Worm (Caenorhabditis elegans) whole organism, mixed stage, embryonic: ENCODE data around the gene ops-1.

ENCODE experiments used
- M03D4.4 ChIP-seq: sonication (generic microtip); optimal IDR thresholded peaks from 2 replicates; lab custom pipeline; 2017; ENCODE audit warnings: mild to moderate bottlenecking, missing genetic modification characterization, missing compliant biosample characterization
- bed-3 ChIP-seq: fragments of 200-800 bp; sonication (Bioruptor generic); optimal IDR thresholded peaks from 3 replicates; lab custom pipeline; 2018; ENCODE audit warnings: mild to moderate bottlenecking, missing genetic modification characterization, moderate library complexity, missing compliant biosample characterization
- blmp-1 ChIP-seq: fragments of 150-350 bp; optimal IDR thresholded peaks from 2 replicates; lab custom pipeline; 2014; ENCODE audit warnings: missing biosample characterization, missing genetic modification characterization
- ceh-39 ChIP-seq: fragments of 150-350 bp; optimal IDR thresholded peaks from 2 replicates; lab custom pipeline; 2014; ENCODE audit warnings: missing biosample characterization, missing genetic modification characterization
- ceh-43 ChIP-seq: fragments of 200-800 bp; sonication (Bioruptor generic); optimal IDR thresholded peaks from 2 replicates; lab custom pipeline; 2018; ENCODE audit warnings: mild to moderate bottlenecking, missing genetic modification characterization, moderate library complexity, missing compliant biosample characterization
- ceh-83 ChIP-seq: fragments of 200-800 bp; sonication (Bioruptor generic); optimal IDR thresholded peaks from 2 replicates; lab custom pipeline; 2018; ENCODE audit warnings: mild to moderate bottlenecking, missing genetic modification characterization, missing compliant biosample characterization
- ces-1 ChIP-seq: fragments of 150-350 bp; optimal IDR thresholded peaks from 2 replicates; lab custom pipeline; 2014; ENCODE audit warnings: missing biosample characterization, missing genetic modification reagents, missing genetic modification characterization
- cnd-1 ChIP-seq: fragments of 200-800 bp; sonication (Bioruptor generic); optimal IDR thresholded peaks from 2 replicates; lab custom pipeline; 2018; ENCODE audit warnings: mild to moderate bottlenecking, missing genetic modification characterization, missing compliant biosample characterization
- drap-1 ChIP-seq: fragments of 200-800 bp; sonication (Bioruptor generic); optimal IDR thresholded peaks from 3 replicates; lab custom pipeline; 2018; ENCODE audit warnings: mild to moderate bottlenecking, missing genetic modification characterization, missing compliant biosample characterization
- elt-1 ChIP-seq: sonication (generic microtip); optimal IDR thresholded peaks from 2 replicates; lab custom pipeline; 2017; ENCODE audit warnings: missing genetic modification characterization, mild to moderate bottlenecking, missing compliant biosample characterization, antibody characterized with exemption, moderate library complexity, borderline replicate concordance; ENCODE audit not compliant: insufficient read depth
- elt-3 ChIP-seq: fragments of 150-350 bp; optimal IDR thresholded peaks from 2 replicates; lab custom pipeline; 2014; ENCODE audit warnings: missing biosample characterization, missing genetic modification characterization
- flh-1 ChIP-seq: fragments of 200-800 bp; sonication (Bioruptor generic); optimal IDR thresholded peaks from 2 replicates; lab custom pipeline; 2018; ENCODE audit warnings: mild to moderate bottlenecking, missing genetic modification characterization, moderate library complexity, missing compliant biosample characterization
- ham-2 ChIP-seq: fragments of 200-800 bp; sonication (Bioruptor generic); optimal IDR thresholded peaks from 2 replicates; lab custom pipeline; 2018; ENCODE audit warnings: mild to moderate bottlenecking, missing genetic modification characterization, missing compliant biosample characterization
- hlh-1 ChIP-seq: fragments of 150-350 bp; optimal IDR thresholded peaks from 2 replicates; lab custom pipeline; 2014; ENCODE audit warnings: missing biosample characterization, missing genetic modification reagents, missing genetic modification characterization
- lin-13 ChIP-seq: fragments of 150-350 bp; optimal IDR thresholded peaks from 2 replicates; lab custom pipeline; 2014; ENCODE audit warnings: missing biosample characterization, missing genetic modification characterization
- lin-32 ChIP-seq: fragments of 200-800 bp; sonication (Bioruptor generic); optimal IDR thresholded peaks from 2 replicates; lab custom pipeline; 2018; ENCODE audit warnings: mild to moderate bottlenecking, missing genetic modification characterization, missing compliant biosample characterization
- lsy-2 ChIP-seq: fragments of 150-350 bp; optimal IDR thresholded peaks from 2 replicates; lab custom pipeline; 2014; ENCODE audit warnings: missing biosample characterization, missing genetic modification characterization
- mab-5 ChIP-seq: fragments of 150-350 bp; optimal IDR thresholded peaks from 2 replicates; lab custom pipeline; 2014; ENCODE audit warnings: missing biosample characterization, missing genetic modification characterization
- mep-1 ChIP-seq: fragments of 150-350 bp; optimal IDR thresholded peaks from 2 replicates; lab custom pipeline; 2017; ENCODE audit warnings: missing biosample characterization, missing genetic modification reagents, missing genetic modification characterization, inconsistent platforms
- mls-2 ChIP-seq: sonication (generic microtip); optimal IDR thresholded peaks from 2 replicates; lab custom pipeline; 2016; ENCODE audit warnings: mild to moderate bottlenecking, missing genetic modification characterization, moderate library complexity, missing compliant biosample characterization
- nhr-12 ChIP-seq: fragments of 150-350 bp; optimal IDR thresholded peaks from 2 replicates; lab custom pipeline; 2014; ENCODE audit warnings: missing biosample characterization, missing genetic modification characterization
- nhr-2 ChIP-seq: fragments of 150-350 bp; optimal IDR thresholded peaks from 2 replicates; lab custom pipeline; 2014; ENCODE audit warnings: missing biosample characterization, missing genetic modification characterization
- nhr-237 ChIP-seq: fragments of 150-350 bp; optimal IDR thresholded peaks from 2 replicates; lab custom pipeline; 2014; ENCODE audit warnings: missing biosample characterization, missing genetic modification characterization
- nhr-28 ChIP-seq: fragments of 150-350 bp; optimal IDR thresholded peaks from 2 replicates; lab custom pipeline; 2014; ENCODE audit warnings: missing biosample characterization, missing genetic modification characterization
- nhr-76 ChIP-seq: sonication (generic microtip); optimal IDR thresholded peaks from 2 replicates; lab custom pipeline; 2017; ENCODE audit warnings: missing biosample characterization, missing genetic modification characterization
- pha-4 ChIP-seq: fragments of 150-350 bp; optimal IDR thresholded peaks from 2 replicates; lab custom pipeline; 2018; ENCODE audit warnings: missing biosample characterization, missing genetic modification reagents, missing genetic modification characterization
- snpc-4 ChIP-seq: fragments of 150-350 bp; optimal IDR thresholded peaks from 2 replicates; lab custom pipeline; 2014; ENCODE audit warnings: missing biosample characterization, missing genetic modification characterization
- sptf-1 ChIP-seq: sonication (generic microtip); optimal IDR thresholded peaks from 2 replicates; lab custom pipeline; 2017; ENCODE audit warnings: mild to moderate bottlenecking, missing genetic modification characterization, moderate library complexity, missing compliant biosample characterization
- tbx-8 ChIP-seq: fragments of 200-800 bp; sonication (Bioruptor generic); optimal IDR thresholded peaks from 2 replicates; lab custom pipeline; 2018; ENCODE audit warnings: mild to moderate bottlenecking, missing genetic modification characterization, moderate library complexity, missing compliant biosample characterization
- unc-120 ChIP-seq: sonication (generic microtip); optimal IDR thresholded peaks from 2 replicates; lab custom pipeline; 2017; ENCODE audit warnings: missing genetic modification characterization, missing compliant biosample characterization; ENCODE audit not compliant: poor library complexity, severe bottlenecking
- unc-39 ChIP-seq: fragments of 150-350 bp; optimal IDR thresholded peaks from 2 replicates; lab custom pipeline; 2014; ENCODE audit warnings: missing biosample characterization, missing genetic modification characterization
- unc-62 ChIP-seq: fragments of 150-350 bp; optimal IDR thresholded peaks from 2 replicates; lab custom pipeline; 2014; ENCODE audit warnings: missing biosample characterization, missing genetic modification reagents, missing genetic modification characterization
- zip-8 ChIP-seq: fragments of 150-350 bp; optimal IDR thresholded peaks from 2 replicates; lab custom pipeline; 2014; ENCODE audit warnings: missing biosample characterization, missing genetic modification characterization

The ops-1 gene

DNA sequence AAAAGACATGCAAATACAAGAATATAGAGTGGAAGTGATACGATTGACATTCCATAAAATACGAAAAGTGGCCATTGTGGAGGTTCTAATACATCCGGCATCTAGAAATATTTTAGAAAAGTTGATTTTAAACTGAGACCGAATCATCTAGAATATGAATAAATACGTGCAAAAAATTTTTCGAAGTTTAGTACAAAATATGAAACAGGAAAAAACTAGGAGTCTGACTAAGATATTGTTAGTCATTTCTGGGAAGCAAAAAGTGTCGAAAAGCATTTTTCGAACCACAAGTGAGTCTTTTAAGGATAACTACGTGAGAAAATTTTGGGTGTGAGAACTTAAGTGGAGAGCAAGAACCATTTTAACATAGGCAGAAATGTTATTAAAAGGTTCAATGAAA is 2.0 kb downstream of the ops-1 start, which contains the start of gene srv-32:
Gene srv-32 (minus strand): TSS at position 101 of the 400 bp plus-strand sequence.
- TF ChIP-seq unc-39 (tag; lab: Kevin White, UChicago) = no peak
- no peak for TF ChIP-seq pha-4 (tag; lab: Kevin White, UChicago)
- no peak for TF ChIP-seq ham-2 (GFP tag; lab: Kevin White, UChicago)
- TF ChIP-seq cnd-1 (tag; lab: Kevin White, UChicago) = no peak
- no peak for TF ChIP-seq ceh-39
- TF ChIP-seq nhr-76 (tag; lab: Kevin White, UChicago) = no peak

DNA sequence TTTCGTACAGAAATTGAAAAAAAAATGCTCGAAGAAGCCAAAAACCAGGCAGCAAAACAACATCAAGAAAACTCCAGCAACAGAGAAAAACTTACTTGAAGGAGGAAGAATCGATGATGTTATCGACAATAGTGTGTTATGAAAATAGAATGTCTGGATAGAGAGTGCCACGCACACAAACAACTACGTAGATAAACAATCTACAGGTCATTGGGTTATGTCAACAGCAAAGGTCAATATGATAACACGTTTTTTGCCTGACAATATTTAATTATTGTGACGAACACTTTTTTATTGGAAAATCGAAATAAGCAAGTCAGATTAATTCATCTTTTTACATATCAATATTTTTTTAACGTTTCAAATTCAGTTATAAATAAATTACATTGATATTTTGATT is 4.8 kb downstream of the ops-1 start, which contains the start of gene sams-5:
Gene sams-5 (minus strand): TSS at position 131 of the 400 bp plus-strand sequence.
- no peak for TF ChIP-seq drap-1 (GFP tag; lab: Kevin White, UChicago)
- no peak for TF ChIP-seq nhr-12 (tag; lab: Kevin White, UChicago)
- TF ChIP-seq sptf-1 (tag; lab: Kevin White, UChicago) = no peak
- TF ChIP-seq mep-1 (tag; lab: Kevin White, UChicago) = no peak
- no peak for TF ChIP-seq snpc-4 (tag; lab: Kevin White, UChicago)
- no peak for TF ChIP-seq nhr-237
- no peak for TF ChIP-seq ceh-83 (GFP tag; lab: Kevin White, UChicago)
- no peak for TF ChIP-seq mab-5 (tag; lab: Kevin White, UChicago)
- no peak for TF ChIP-seq unc-62 (GFP tag; lab: Kevin White, UChicago)
- no peak for TF ChIP-seq ces-1 (GFP tag; lab: Kevin White, UChicago)
- TF ChIP-seq blmp-1 (tag; lab: Kevin White, UChicago) = no peak
- TF ChIP-seq nhr-2 (tag; lab: Kevin White, UChicago) = no peak

DNA sequence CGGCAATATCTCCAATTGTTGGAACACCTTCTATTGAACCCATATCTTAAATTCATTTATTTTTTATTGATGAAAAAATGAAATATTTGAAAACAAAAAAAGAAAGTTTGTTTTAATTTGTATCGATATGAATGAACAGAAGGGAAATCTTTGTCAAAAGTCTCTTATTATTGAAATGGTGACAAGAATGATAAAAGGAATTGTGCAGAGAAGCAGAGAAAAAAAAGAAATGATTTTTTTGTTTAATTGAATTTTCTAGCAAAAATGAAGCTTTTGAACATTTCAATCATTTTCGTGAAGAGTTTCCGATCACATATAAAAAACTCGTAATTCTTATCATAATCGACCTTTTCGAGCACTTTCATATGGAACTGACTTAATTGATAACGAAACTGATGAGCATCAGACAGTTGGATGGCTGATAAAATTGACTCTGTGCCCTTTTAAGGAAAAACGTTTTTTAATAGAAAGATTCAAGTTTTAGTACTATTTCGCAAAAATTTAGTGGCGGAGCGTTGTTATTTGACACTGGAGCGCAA is 8.4 kb downstream of the ops-1 start, which contains the start of the genes aat-4 and T13A10.1:
Gene aat-4 (minus strand): TSS at position 51 of the 539 bp plus-strand sequence.
Gene T13A10.1 (plus strand): TSS at position 411 of the 539 bp plus-strand sequence.
- no peak for TF ChIP-seq pha-4 (tag; lab: Kevin White, UChicago)
- no peak for TF ChIP-seq elt-1
- no peak for TF ChIP-seq drap-1 (GFP tag; lab: Kevin White, UChicago)
- TF ChIP-seq nhr-237 = no peak
- no peak for TF ChIP-seq lin-13
- TF ChIP-seq hlh-1 (tag; lab: Kevin White, UChicago) = no peak
- TF ChIP-seq ceh-83 (GFP tag; lab: Kevin White, UChicago) = no peak
- no peak for TF ChIP-seq unc-120 (tag; lab: Kevin White, UChicago)
- TF ChIP-seq mls-2 = no peak
- no peak for TF ChIP-seq unc-39 (tag; lab: Kevin White, UChicago)
- TF ChIP-seq nhr-28 (tag; lab: Kevin White, UChicago) = no peak
- TF ChIP-seq sptf-1 (tag; lab: Kevin White, UChicago) = no peak
- no peak for TF ChIP-seq mab-5 (tag; lab: Kevin White, UChicago)
- no peak for TF ChIP-seq snpc-4 (tag; lab: Kevin White, UChicago)
- no peak for TF ChIP-seq ces-1 (GFP tag; lab: Kevin White, UChicago)

DNA sequence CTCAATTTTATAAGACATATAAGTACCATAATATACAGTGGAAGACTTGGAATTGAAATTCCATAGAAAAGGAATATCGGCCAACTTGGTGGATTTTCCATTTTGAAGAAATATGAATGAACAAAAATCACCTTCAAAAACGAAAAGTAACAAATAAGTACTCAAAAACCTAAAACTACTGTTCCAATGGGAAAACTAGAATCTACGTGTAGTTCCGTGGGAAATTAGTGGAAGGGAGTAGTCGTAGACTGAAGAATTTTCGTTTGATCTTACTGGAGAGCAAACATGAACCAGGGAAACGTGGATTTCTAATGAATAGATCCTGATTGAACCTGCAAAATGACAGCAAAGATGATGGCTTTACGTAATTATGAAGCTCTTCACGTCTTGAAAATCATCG is 12.3 kb downstream of the ops-1 start, which contains the start of gene srv-31:
Gene srv-31 (minus strand): TSS at position 101 of the 400 bp plus-strand sequence.
- TF ChIP-seq elt-1 = no peak
- TF ChIP-seq hlh-1 (tag; lab: Kevin White, UChicago) = no peak
- no peak for TF ChIP-seq nhr-2 (tag; lab: Kevin White, UChicago)
- TF ChIP-seq flh-1 = no peak
- no peak for TF ChIP-seq ceh-83 (GFP tag; lab: Kevin White, UChicago)
- no peak for TF ChIP-seq ham-2 (GFP tag; lab: Kevin White, UChicago)
- no peak for TF ChIP-seq snpc-4 (tag; lab: Kevin White, UChicago)
- TF ChIP-seq zip-8 (tag; lab: Kevin White, UChicago) = no peak
- TF ChIP-seq lin-13 = no peak
- no peak for TF ChIP-seq tbx-8
- no peak for TF ChIP-seq lin-32 (GFP tag; lab: Kevin White, UChicago)
- TF ChIP-seq blmp-1 (tag; lab: Kevin White, UChicago) = no peak
- TF ChIP-seq nhr-12 (tag; lab: Kevin White, UChicago) = no peak
- TF ChIP-seq unc-120 (tag; lab: Kevin White, UChicago) = no peak
- TF ChIP-seq, all 35 proteins: peak for 0

DNA sequence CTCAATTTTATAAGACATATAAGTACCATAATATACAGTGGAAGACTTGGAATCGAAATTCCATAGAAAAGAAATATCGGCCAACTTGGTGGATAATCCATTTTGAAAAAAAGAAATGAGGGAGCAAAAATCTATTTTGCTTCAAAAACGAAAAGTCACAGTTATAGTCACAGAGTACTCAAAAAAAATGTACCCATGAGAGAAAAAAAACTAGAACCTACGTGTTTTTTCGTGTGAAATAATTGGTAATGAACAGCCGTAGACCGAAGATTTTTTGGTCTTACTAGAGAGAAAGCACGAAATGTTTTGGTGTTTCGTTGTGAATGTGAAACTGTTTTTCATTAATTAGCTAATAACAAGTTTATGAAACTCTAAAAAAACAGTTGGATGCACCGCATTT is 14.8 kb downstream of the ops-1 start, which contains the start of gene srv-30:
Gene srv-30 (minus strand): TSS at position 101 of the 400 bp plus-strand sequence.
- TF ChIP-seq tbx-8 (no peak), cnd-1 (tag; lab: Kevin White, UChicago) (no peak), nhr-237 (no peak), nhr-28 (tag; lab: Kevin White, UChicago) (no peak), elt-3 (tag; lab: Kevin White, UChicago) (no peak), bed-3 (GFP tag; lab: Kevin White, UChicago) (no peak), elt-1 (no peak), hlh-1 (tag; lab: Kevin White, UChicago) (no peak), lin-13 (no peak), drap-1 (GFP tag; lab: Kevin White, UChicago) (no peak), mep-1 (tag; lab: Kevin White, UChicago) (no peak), lsy-2 (no peak), nhr-76 (tag; lab: Kevin White, UChicago) (no peak), nhr-12 (tag; lab: Kevin White, UChicago) (no peak), ceh-43 (GFP tag; lab: Kevin White, UChicago) (no peak), M03D4.4 (tag; lab: Kevin White, UChicago) (no peak)
